Fruit fly (Drosophila melanogaster) S2 (cell line): Measurements from ENCODE around the gene CG13454.

Experiments used
- CG8478 ChIP-seq: fragments of >200 bp; optimal IDR thresholded peaks from 2 replicates; lab custom pipeline; 2018
- CTCF ChIP-seq, 2 experiments: fragments of >200 bp; optimal IDR thresholded peaks; 2 replicates each; lab custom pipeline; 2018

CG13454 gene

dm6 chr3L:15529143-15529542, 12.3 kb upstream of the CG13454 start, which contains the start of gene obst-H:
obst-H (minus strand) TSS chr3L:15529243.
- TF ChIP-seq CTCF (optimal IDR thresholded peaks at IDR 0.05; lab: Kevin White, UChicago) (no peak), CG8478 (lab: Kevin White, UChicago) (no peak)

dm6 chr3L:15528096-15528495, 11.2 kb upstream of the CG13454 start, which contains the start of gene CG42728:
CG42728 (minus strand) TSS chr3L:15528196.
- TF ChIP-seq CG8478 (lab: Kevin White, UChicago), result no peak
- TF ChIP-seq CTCF (optimal IDR thresholded peaks at IDR 0.05; lab: Kevin White, UChicago), result no peak

dm6 chr3L:15527416-15527815, 10.6 kb upstream of the CG13454 start, which contains the start of gene CG42729:
CG42729 (minus strand) TSS chr3L:15527516.
- TF ChIP-seq CG8478 (lab: Kevin White, UChicago), result no peak
- no peak for TF ChIP-seq CTCF (optimal IDR thresholded peaks at IDR 0.05; lab: Kevin White, UChicago)

- TF ChIP-seq CG8478 (lab: Kevin White, UChicago) (no peak), CTCF (optimal IDR thresholded peaks at IDR 0.05; lab: Kevin White, UChicago) (no peak)
Observed at dm6 chr3L:15526712-15527111, 9.9 kb upstream of the CG13454 start, which contains the start of gene CG33985. CG33985 (minus strand) TSS chr3L:15526812.

dm6 chr3L:15525153-15525552, 8.3 kb upstream of the CG13454 start, which contains the start of gene CG33986:
CG33986 (minus strand) TSS chr3L:15525253.
- TF ChIP-seq CTCF (optimal IDR thresholded peaks at IDR 0.05; lab: Kevin White, UChicago) (no peak), CG8478 (lab: Kevin White, UChicago) (no peak)

dm6 chr3L:15523806-15524346, 7.0 kb upstream of the CG13454 start, which contains the start of gene CG7945:
CG7945 (minus strand) TSS chr3L:15524137.
- TF ChIP-seq CG8478 (lab: Kevin White, UChicago) (no peak), CTCF (optimal IDR thresholded peaks at IDR 0.05; lab: Kevin White, UChicago) (no peak)

- no peak for TF ChIP-seq CG8478 (lab: Kevin White, UChicago)
- TF ChIP-seq CTCF (optimal IDR thresholded peaks at IDR 0.05; lab: Kevin White, UChicago), result no peak
Observed at dm6 chr3L:15520320-15520719, 3.5 kb upstream of the CG13454 start, which contains the start of gene yellow-k. yellow-k (plus strand) TSS chr3L:15520620.

dm6 chr3L:15519920-15520319, 3.1 kb upstream of the CG13454 start:
- no peak for TF ChIP-seq CG8478 (lab: Kevin White, UChicago)
- TF ChIP-seq CTCF (optimal IDR thresholded peaks at IDR 0.05; lab: Kevin White, UChicago), result no peak

- no peak for TF ChIP-seq CG8478 (lab: Kevin White, UChicago)
- TF ChIP-seq CTCF (optimal IDR thresholded peaks at IDR 0.05; lab: Kevin White, UChicago), result no peak
Observed at dm6 chr3L:15519492-15519891, 2.6 kb upstream of the CG13454 start, which contains the start of gene mex1. mex1 (minus strand) TSS chr3L:15519592.

- no peak for TF ChIP-seq CG8478 (lab: Kevin White, UChicago)
- TF ChIP-seq CTCF (optimal IDR thresholded peaks at IDR 0.05; lab: Kevin White, UChicago), result no peak
Observed at dm6 chr3L:15518344-15518743, 1.5 kb upstream of the CG13454 start.

- TF ChIP-seq CG8478 (lab: Kevin White, UChicago), result no peak
- no peak for TF ChIP-seq CTCF (optimal IDR thresholded peaks at IDR 0.05; lab: Kevin White, UChicago)
Observed at dm6 chr3L:15517508-15517907, 652 bp upstream of the CG13454 start.

- TF ChIP-seq CG8478 (lab: Kevin White, UChicago) (no peak), CTCF (optimal IDR thresholded peaks at IDR 0.05; lab: Kevin White, UChicago) (no peak)
Observed at dm6 chr3L:15516440-15516839, 416 bp downstream of the CG13454 start.

dm6 chr3L:15514814-15515495, 1.9 kb downstream of the CG13454 start:
- TF ChIP-seq CTCF (optimal IDR thresholded peaks at IDR 0.05; lab: Kevin White, UChicago) (no peak), CG8478 (lab: Kevin White, UChicago) (no peak)

- no peak for TF ChIP-seq CTCF (optimal IDR thresholded peaks at IDR 0.05; lab: Kevin White, UChicago)
- TF ChIP-seq CG8478 (lab: Kevin White, UChicago), result no peak
Observed at dm6 chr3L:15514405-15514804, 2.5 kb downstream of the CG13454 start.

dm6 chr3L:15513726-15514125, 3.1 kb downstream of the CG13454 start:
- TF ChIP-seq CG8478 (lab: Kevin White, UChicago), result no peak
- no peak for TF ChIP-seq CTCF (optimal IDR thresholded peaks at IDR 0.05; lab: Kevin White, UChicago)
